Worm (Caenorhabditis elegans) whole organism, L1 larva: ENCODE data around the gene dmsr-8.
A peak's percentile ranks its signal among the peaks of the same experiment; 100 is the strongest.

ENCODE experiments used
- C04F5.9 ChIP-seq: sonication (generic microtip); optimal IDR thresholded peaks from 2 replicates; lab custom pipeline; 2016; ENCODE audit warnings: missing genetic modification characterization, missing compliant biosample characterization
- F16B12.6 ChIP-seq: fragments of 150-350 bp; optimal IDR thresholded peaks from 2 replicates; lab custom pipeline; 2014; ENCODE audit warnings: missing biosample characterization, missing genetic modification characterization
- blmp-1 ChIP-seq: fragments of 150-350 bp; optimal IDR thresholded peaks from 2 replicates; lab custom pipeline; 2014; ENCODE audit warnings: missing biosample characterization, missing genetic modification characterization
- ceh-63 ChIP-seq: fragments of 200-800 bp; sonication (Bioruptor generic); optimal IDR thresholded peaks from 2 replicates; lab custom pipeline; 2018; ENCODE audit warnings: mild to moderate bottlenecking, missing genetic modification characterization, missing compliant biosample characterization
- ceh-8 ChIP-seq: fragments of 200-800 bp; sonication (Bioruptor generic); optimal IDR thresholded peaks from 2 replicates; lab custom pipeline; 2018; ENCODE audit warnings: mild to moderate bottlenecking, missing genetic modification characterization, moderate library complexity, missing compliant biosample characterization
- ceh-82 ChIP-seq, 3 experiments: fragments of 150-350 bp in 1 of 3; sonication (generic microtip) in 2 of 3; optimal IDR thresholded peaks; 2 replicates each; lab custom pipeline; 2014 to 2017; ENCODE audit warnings: missing biosample characterization in 3 of 3, missing genetic modification characterization in 3 of 3
- ceh-90 ChIP-seq: sonication (generic microtip); optimal IDR thresholded peaks from 2 replicates; lab custom pipeline; 2016; ENCODE audit warnings: missing genetic modification characterization, missing compliant biosample characterization
- ces-1 ChIP-seq: fragments of 150-350 bp; optimal IDR thresholded peaks from 2 replicates; lab custom pipeline; 2014; ENCODE audit warnings: missing biosample characterization, missing genetic modification reagents, missing genetic modification characterization
- egl-13 ChIP-seq: sonication (generic microtip); optimal IDR thresholded peaks from 2 replicates; lab custom pipeline; 2016; ENCODE audit warnings: missing genotype, missing genetic modification reagents, missing genetic modification characterization, missing compliant biosample characterization
- egl-27 ChIP-seq, 2 experiments: fragments of 150-350 bp in 1 of 2; sonication (generic microtip); optimal IDR thresholded peaks; 3 replicates each; lab custom pipeline; 2017 to 2018; ENCODE audit warnings: missing biosample characterization in 2 of 2, missing genetic modification characterization in 2 of 2, missing genetic modification reagents in 2 of 2
- elt-3 ChIP-seq, 6 experiments: fragments of 150-350 bp in 1 of 6; sonication (generic microtip); optimal IDR thresholded peaks; 2 replicates each; lab custom pipeline; 2017 to 2018; ENCODE audit warnings: missing biosample characterization in 6 of 6, missing genetic modification characterization in 6 of 6, inconsistent platforms in 1 of 6
- fkh-4 ChIP-seq: sonication (generic microtip); optimal IDR thresholded peaks from 2 replicates; lab custom pipeline; 2016; ENCODE audit warnings: missing compliant biosample characterization, missing genetic modification characterization, borderline replicate concordance
- fkh-8 ChIP-seq: sonication (generic microtip); optimal IDR thresholded peaks from 2 replicates; lab custom pipeline; 2016; ENCODE audit warnings: mild to moderate bottlenecking, missing genetic modification characterization, missing compliant biosample characterization
- fos-1 ChIP-seq: fragments of 150-350 bp; optimal IDR thresholded peaks from 2 replicates; lab custom pipeline; 2014; ENCODE audit warnings: missing biosample characterization, missing genetic modification characterization
- grh-1 ChIP-seq: fragments of 200-800 bp; sonication (Bioruptor generic); IDR thresholded peaks from 2 replicates; pipeline ENCODE4 v1.3.6; 2022; ENCODE audit warnings: missing genetic modification reagents, missing genetic modification characterization, missing compliant biosample characterization
- hlh-17 ChIP-seq: fragments of 200-800 bp; sonication (Bioruptor generic); optimal IDR thresholded peaks from 2 replicates; lab custom pipeline; 2018; ENCODE audit warnings: missing genetic modification characterization, mild to moderate bottlenecking, missing compliant biosample characterization, moderate library complexity, borderline replicate concordance
- hpl-2 ChIP-seq: fragments of 150-350 bp; optimal IDR thresholded peaks from 2 replicates; lab custom pipeline; 2014; ENCODE audit warnings: missing biosample characterization, missing genetic modification reagents, missing genetic modification characterization
- isw-1 ChIP-seq: fragments of 200-800 bp; sonication (Bioruptor generic); IDR thresholded peaks from 2 replicates; pipeline ENCODE4 v1.3.6; 2022; ENCODE audit warnings: missing genetic modification characterization, missing compliant biosample characterization
- jun-1 ChIP-seq: fragments of 150-350 bp; optimal IDR thresholded peaks from 2 replicates; lab custom pipeline; 2014; ENCODE audit warnings: missing biosample characterization, missing genetic modification reagents, missing genetic modification characterization
- lin-13 ChIP-seq: fragments of 150-350 bp; optimal IDR thresholded peaks from 2 replicates; lab custom pipeline; 2014; ENCODE audit warnings: missing biosample characterization, missing genetic modification reagents, missing genetic modification characterization
- lin-14 ChIP-seq: fragments of 200-800 bp; sonication (Bioruptor generic); optimal IDR thresholded peaks from 2 replicates; lab custom pipeline; 2018; ENCODE audit warnings: mild to moderate bottlenecking, missing genetic modification characterization, moderate library complexity, missing compliant biosample characterization
- lin-35 ChIP-seq, 2 experiments: fragments of 150-350 bp; optimal IDR thresholded peaks; 2 replicates each; lab custom pipeline; 2014; ENCODE audit warnings: missing biosample characterization in 2 of 2, missing genetic modification characterization in 2 of 2, missing genetic modification reagents in 2 of 2
- lin-39 ChIP-seq: fragments of 150-350 bp; optimal IDR thresholded peaks from 2 replicates; lab custom pipeline; 2014; ENCODE audit warnings: missing biosample characterization, missing genetic modification reagents, missing genetic modification characterization
- lsy-2 ChIP-seq, 2 experiments: fragments of 150-350 bp; optimal IDR thresholded peaks; 2 replicates each; lab custom pipeline; 2014; ENCODE audit warnings: missing biosample characterization in 2 of 2, missing genetic modification characterization in 2 of 2
- mef-2 ChIP-seq: fragments of 150-350 bp; optimal IDR thresholded peaks from 2 replicates; lab custom pipeline; 2014; ENCODE audit warnings: missing biosample characterization, missing genetic modification characterization
- nhr-11 ChIP-seq: fragments of 150-350 bp; optimal IDR thresholded peaks from 2 replicates; lab custom pipeline; 2014; ENCODE audit warnings: missing biosample characterization, missing genetic modification characterization
- nhr-19 ChIP-seq: fragments of 200-800 bp; sonication (Bioruptor generic); conservative IDR thresholded peaks from 2 replicates; pipeline ENCODE4 v1.3.6; 2022; ENCODE audit warnings: missing genetic modification characterization, missing compliant biosample characterization
- nhr-20 ChIP-seq: sonication (generic microtip); optimal IDR thresholded peaks from 2 replicates; lab custom pipeline; 2016; ENCODE audit warnings: mild to moderate bottlenecking, missing genetic modification characterization, missing compliant biosample characterization
- nhr-28 ChIP-seq: fragments of 150-350 bp; optimal IDR thresholded peaks from 2 replicates; lab custom pipeline; 2014; ENCODE audit warnings: missing biosample characterization, missing genetic modification characterization
- nhr-47 ChIP-seq: sonication (generic microtip); optimal IDR thresholded peaks from 2 replicates; lab custom pipeline; 2016; ENCODE audit warnings: mild to moderate bottlenecking, missing genetic modification characterization, moderate library complexity, missing compliant biosample characterization
- nhr-76 ChIP-seq: sonication (generic microtip); optimal IDR thresholded peaks from 2 replicates; lab custom pipeline; 2017; ENCODE audit warnings: missing biosample characterization, missing genetic modification characterization
- pag-3 ChIP-seq: sonication (generic microtip); optimal IDR thresholded peaks from 2 replicates; lab custom pipeline; 2017; ENCODE audit warnings: missing genetic modification characterization, mild to moderate bottlenecking, missing compliant biosample characterization, antibody characterized with exemption, borderline replicate concordance; ENCODE audit not compliant: insufficient read depth
- pqm-1 ChIP-seq: sonication (generic microtip); optimal IDR thresholded peaks from 3 replicates; lab custom pipeline; 2017; ENCODE audit warnings: missing biosample characterization, missing genetic modification characterization
- snpc-4 ChIP-seq: fragments of 150-350 bp; optimal IDR thresholded peaks from 2 replicates; lab custom pipeline; 2014; ENCODE audit warnings: missing biosample characterization, missing genetic modification characterization
- snu-23 ChIP-seq: sonication (generic microtip); optimal IDR thresholded peaks from 2 replicates; lab custom pipeline; 2016; ENCODE audit warnings: missing genetic modification characterization, missing compliant biosample characterization
- sox-4 ChIP-seq: sonication (generic microtip); optimal IDR thresholded peaks from 2 replicates; lab custom pipeline; 2016; ENCODE audit warnings: missing genetic modification characterization, missing compliant biosample characterization
- sptf-1 ChIP-seq: fragments of 150-350 bp; optimal IDR thresholded peaks from 2 replicates; lab custom pipeline; 2014; ENCODE audit warnings: missing biosample characterization, missing genetic modification characterization
- unc-130 ChIP-seq: fragments of 150-350 bp; optimal IDR thresholded peaks from 2 replicates; lab custom pipeline; 2017; ENCODE audit warnings: missing biosample characterization, missing genetic modification characterization, inconsistent platforms
- unc-62 ChIP-seq: fragments of 150-350 bp; optimal IDR thresholded peaks from 2 replicates; lab custom pipeline; 2014; ENCODE audit warnings: missing biosample characterization, missing genetic modification reagents, missing genetic modification characterization
- unc-98 ChIP-seq: fragments of 200-800 bp; sonication (Bioruptor generic); IDR thresholded peaks from 2 replicates; pipeline ENCODE4 v1.3.6; 2022; ENCODE audit warnings: missing genetic modification characterization, missing compliant biosample characterization
- vab-15 ChIP-seq: sonication (generic microtip); optimal IDR thresholded peaks from 2 replicates; lab custom pipeline; 2017; ENCODE audit warnings: missing genotype, mild to moderate bottlenecking, missing genetic modification characterization, missing compliant biosample characterization
- zag-1 ChIP-seq: fragments of 150-350 bp; optimal IDR thresholded peaks from 2 replicates; lab custom pipeline; 2014; ENCODE audit warnings: missing biosample characterization, missing genetic modification characterization
- zip-4 ChIP-seq: fragments of 200-800 bp; sonication (Bioruptor generic); optimal IDR thresholded peaks from 2 replicates; lab custom pipeline; 2018; ENCODE audit warnings: mild to moderate bottlenecking, missing genetic modification characterization, moderate library complexity, missing compliant biosample characterization
- ztf-11 ChIP-seq, 2 experiments: sonication (generic microtip); optimal IDR thresholded peaks; 2 replicates each; lab custom pipeline; 2016 to 2017; ENCODE audit warnings: missing genetic modification characterization in 2 of 2, missing biosample characterization in 1 of 2, missing compliant biosample characterization in 1 of 2

Gene dmsr-8

ce11 chrV:10535325-10535724 is 21.2 kb upstream of the dmsr-8 start (continued):
- TF ChIP-seq blmp-1 (tag; lab: Kevin White, UChicago) (peak; percentile 44), nhr-76 (tag; lab: Kevin White, UChicago) (no peak), jun-1 (tag; lab: Kevin White, UChicago) (no peak), nhr-47 (no peak), nhr-28 (tag; lab: Kevin White, UChicago) (no peak), isw-1 (no peak)

- TF ChIP-seq egl-27 (tag; optimal IDR thresholded peaks at IDR 0.05; lab: Kevin White, UChicago) (no peak), zip-4 (no peak), unc-98 (GFP tag; lab: Robert Waterston, UW) (no peak), ceh-82 (tag; optimal IDR thresholded peaks at IDR 0.05; lab: Kevin White, UChicago) (no peak), fos-1 (no peak), nhr-47 (no peak), fkh-8 (tag; lab: Kevin White, UChicago) (no peak), snpc-4 (tag; lab: Kevin White, UChicago) (no peak), lin-13 (GFP tag; lab: Kevin White, UChicago) (no peak), pag-3 (tag; lab: Kevin White, UChicago) (no peak), unc-130 (no peak), ztf-11 (tag; optimal IDR thresholded peaks at IDR 0.05; lab: Kevin White, UChicago) (no peak), fkh-4 (tag; lab: Kevin White, UChicago) (no peak), nhr-11 (no peak), sox-4 (tag; lab: Kevin White, UChicago) (no peak), ceh-63 (no peak), egl-13 (tag; lab: Kevin White, UChicago) (no peak), vab-15 (tag; lab: Kevin White, UChicago) (no peak), lin-35 (GFP tag; optimal IDR thresholded peaks at IDR 0.05; lab: Kevin White, UChicago) (no peak)
Measured at ce11 chrV:10532725-10533124, 18.6 kb upstream of the dmsr-8 start, which contains the start of gene txt-10. Gene txt-10 (minus strand): TSS chrV:10532825.

ce11 chrV:10529600-10529999 is 15.4 kb upstream of the dmsr-8 start:
- no peak for TF ChIP-seq ceh-82 (tag; optimal IDR thresholded peaks at IDR 0.05; lab: Kevin White, UChicago)
- peak; percentile 93 for TF ChIP-seq blmp-1 (tag; lab: Kevin White, UChicago)
- TF ChIP-seq fos-1: no peak
- TF ChIP-seq pag-3 (tag; lab: Kevin White, UChicago): no peak

ce11 chrV:10528500-10528899 is 14.3 kb upstream of the dmsr-8 start, which contains the start of gene F25D1.3:
Gene F25D1.3 (plus strand): TSS chrV:10528724.
- peak; percentile 96 for TF ChIP-seq blmp-1 (tag; lab: Kevin White, UChicago)
- no peak for TF ChIP-seq ceh-90 (tag; lab: Kevin White, UChicago)
- TF ChIP-seq, all 84 proteins: peak for 1

- peak; percentile 81 for TF ChIP-seq C04F5.9 (tag; lab: Kevin White, UChicago)
- TF ChIP-seq nhr-28 (tag; lab: Kevin White, UChicago): no peak
- peak; percentile 86 for TF ChIP-seq snu-23 (GFP tag; lab: Kevin White, UChicago)
- TF ChIP-seq ceh-8: peak; percentile 7
- TF ChIP-seq sptf-1: no peak
- TF ChIP-seq mef-2 (tag; lab: Kevin White, UChicago): no peak
- TF ChIP-seq jun-1 (tag; lab: Kevin White, UChicago): no peak
- TF ChIP-seq ces-1: no peak
- TF ChIP-seq lin-35 (GFP tag; optimal IDR thresholded peaks at IDR 0.05; lab: Kevin White, UChicago): peak; percentile 71 to 74
- no peak for TF ChIP-seq zag-1 (tag; lab: Kevin White, UChicago)
- peak; percentile 82 for TF ChIP-seq nhr-19 (GFP tag; lab: Robert Waterston, UW)
- peak; percentile 58 for TF ChIP-seq snpc-4 (tag; lab: Kevin White, UChicago)
- no peak for TF ChIP-seq F16B12.6
- no peak for TF ChIP-seq hpl-2 (GFP tag; lab: Kevin White, UChicago)
- TF ChIP-seq elt-3 (tag; optimal IDR thresholded peaks at IDR 0.05; lab: Kevin White, UChicago): peak in 1 of 6 experiments; percentile 22
- TF ChIP-seq lsy-2 (tag; optimal IDR thresholded peaks at IDR 0.05; lab: Kevin White, UChicago): peak; percentile 54 to 61
- no peak for TF ChIP-seq unc-62
- no peak for TF ChIP-seq hlh-17 (GFP tag; lab: Kevin White, UChicago)
- TF ChIP-seq lin-14 (GFP tag; lab: Kevin White, UChicago): peak; percentile 74
- TF ChIP-seq lin-39: peak; percentile 58
- peak; percentile 59 for TF ChIP-seq grh-1 (GFP tag; lab: Robert Waterston, UW)
- no peak for TF ChIP-seq nhr-76 (tag; lab: Kevin White, UChicago)
- peak; percentile 20 for TF ChIP-seq fos-1
- TF ChIP-seq nhr-20 (tag; lab: Kevin White, UChicago): peak; percentile 82
- no peak for TF ChIP-seq pqm-1
Measured at ce11 chrV:10525902-10526301, 11.7 kb upstream of the dmsr-8 start, which contains the start of the genes C35A5.8 and hda-11. Gene C35A5.8 (minus strand): TSS chrV:10525908. Gene hda-11 (plus strand): TSS chrV:10526184.
